Fruit fly (Drosophila melanogaster) whole organism, embryonic: ENCODE measurements around the gene sif.
A peak's percentile ranks its signal among the peaks of the same experiment; 100 is the strongest.

Experiments
- Ada2b ChIP-seq: fragments of 200-800 bp; sonication (Bioruptor generic); IDR thresholded peaks from 2 replicates; pipeline ENCODE4 v1.3.6; 2022; ENCODE audit warnings: missing biosample characterization, missing genetic modification characterization
- Antp ChIP-seq: fragments of 200-800 bp; sonication (Bioruptor generic); optimal IDR thresholded peaks from 3 replicates; lab custom pipeline; 2016; ENCODE audit warnings: missing biosample characterization, missing genetic modification characterization
- Blimp-1 ChIP-seq: fragments of 200-800 bp; sonication (Bioruptor generic); optimal IDR thresholded peaks from 3 replicates; lab custom pipeline; 2018; ENCODE audit warnings: missing biosample characterization, missing genetic modification characterization, mild to moderate bottlenecking, moderate library complexity, missing genetic modification reagents
- CG10979 ChIP-seq: fragments of 200-800 bp; sonication (Bioruptor generic); optimal IDR thresholded peaks from 2 replicates; lab custom pipeline; 2018; ENCODE audit warnings: missing biosample characterization, mild to moderate bottlenecking, missing genetic modification characterization, moderate library complexity
- CG11696 ChIP-seq: fragments of 200-800 bp; sonication (Bioruptor generic); IDR thresholded peaks from 2 replicates; pipeline ENCODE4 v1.3.6; 2022; ENCODE audit warnings: missing biosample characterization, missing genetic modification characterization
- CG12391 ChIP-seq: fragments of 200-800 bp; sonication (Bioruptor generic); optimal IDR thresholded peaks from 3 replicates; lab custom pipeline; 2018; ENCODE audit warnings: missing biosample characterization, mild to moderate bottlenecking, missing genetic modification characterization, moderate library complexity
- CG15269 ChIP-seq: fragments of 200-800 bp; sonication (Bioruptor generic); optimal IDR thresholded peaks from 2 replicates; lab custom pipeline; 2018; ENCODE audit warnings: missing biosample characterization, mild to moderate bottlenecking, missing genetic modification characterization, moderate library complexity
- CG15601 ChIP-seq: fragments of 200-800 bp; sonication (Bioruptor generic); optimal IDR thresholded peaks from 3 replicates; lab custom pipeline; 2019; ENCODE audit warnings: missing biosample characterization, mild to moderate bottlenecking, missing genetic modification characterization, moderate library complexity
- CG1602 ChIP-seq: fragments of 200-800 bp; sonication (Bioruptor generic); optimal IDR thresholded peaks from 3 replicates; lab custom pipeline; 2016; ENCODE audit warnings: missing biosample characterization, missing genetic modification characterization
- CG17829 ChIP-seq: fragments of 200-800 bp; optimal IDR thresholded peaks from 2 replicates; lab custom pipeline; 2019; ENCODE audit warnings: missing biosample characterization, mild to moderate bottlenecking, missing genetic modification characterization, moderate library complexity
- CG18262 ChIP-seq: fragments of 200-800 bp; optimal IDR thresholded peaks from 3 replicates; lab custom pipeline; 2019; ENCODE audit warnings: missing biosample characterization, mild to moderate bottlenecking, missing genetic modification characterization, moderate library complexity
- CG2116 ChIP-seq: fragments of 200-800 bp; sonication (Bioruptor generic); optimal IDR thresholded peaks from 3 replicates; lab custom pipeline; 2018; ENCODE audit warnings: missing biosample characterization, mild to moderate bottlenecking, missing genetic modification characterization
- CG2889 ChIP-seq: fragments of 200-800 bp; sonication (Bioruptor generic); IDR thresholded peaks from 3 replicates; pipeline ENCODE4 v1.3.6; 2022; ENCODE audit warnings: missing biosample characterization, missing genetic modification characterization
- CG30403 ChIP-seq: fragments of 200-800 bp; sonication (Bioruptor generic); optimal IDR thresholded peaks from 3 replicates; lab custom pipeline; 2016; ENCODE audit warnings: missing biosample characterization, missing genetic modification characterization
- CG31441 ChIP-seq: fragments of 200-800 bp; sonication (Bioruptor generic); IDR thresholded peaks from 2 replicates; pipeline ENCODE4 v1.3.6; 2022; ENCODE audit warnings: missing biosample characterization, missing genetic modification characterization
- CG33557 ChIP-seq: fragments of 200-800 bp; sonication (Bioruptor generic); optimal IDR thresholded peaks from 2 replicates; lab custom pipeline; 2019; ENCODE audit warnings: missing biosample characterization, mild to moderate bottlenecking, missing genetic modification characterization, moderate library complexity
- CG34422 ChIP-seq: fragments of 200-800 bp; sonication (Bioruptor generic); IDR thresholded peaks from 3 replicates; pipeline ENCODE4 v1.3.6; 2022; ENCODE audit warnings: missing biosample characterization, missing genetic modification characterization
- CG7372 ChIP-seq: fragments of 200-800 bp; sonication (Bioruptor generic); IDR thresholded peaks from 2 replicates; pipeline ENCODE4 v1.3.6; 2022; ENCODE audit warnings: missing biosample characterization, missing genetic modification characterization
- CG7839 ChIP-seq: fragments of 200-800 bp; sonication (Bioruptor generic); optimal IDR thresholded peaks from 3 replicates; lab custom pipeline; 2018; ENCODE audit warnings: missing biosample characterization, mild to moderate bottlenecking, missing genetic modification characterization, moderate library complexity
- CG8388 ChIP-seq: fragments of 200-800 bp; sonication (Bioruptor generic); optimal IDR thresholded peaks from 2 replicates; lab custom pipeline; 2019; ENCODE audit warnings: missing biosample characterization, mild to moderate bottlenecking, missing genetic modification characterization, moderate library complexity
- CG9876 ChIP-seq: fragments of 200-800 bp; sonication (Bioruptor generic); optimal IDR thresholded peaks from 2 replicates; lab custom pipeline; 2016; ENCODE audit warnings: missing biosample characterization, missing genetic modification characterization
- Doc3 ChIP-seq: fragments of 200-800 bp; sonication (Bioruptor generic); IDR thresholded peaks from 3 replicates; pipeline ENCODE4 v1.3.6; 2022; ENCODE audit warnings: missing biosample characterization, missing genetic modification characterization; ENCODE audit not compliant: partially characterized antibody
- Dp ChIP-seq: fragments of 200-800 bp; sonication (Bioruptor generic); optimal IDR thresholded peaks from 2 replicates; lab custom pipeline; 2018; ENCODE audit warnings: missing biosample characterization, mild to moderate bottlenecking, missing genetic modification characterization, moderate library complexity
- Ets65A ChIP-seq: fragments of 200-800 bp; sonication (Bioruptor generic); peaks from one replicate; lab custom pipeline; 2016; ENCODE audit warnings: missing biosample characterization, missing genetic modification characterization
- NC2β ChIP-seq: fragments of 200-800 bp; sonication (Bioruptor generic); optimal IDR thresholded peaks from 2 replicates; lab custom pipeline; 2016; ENCODE audit warnings: missing biosample characterization, missing genetic modification characterization
- Sry-β ChIP-seq: fragments of 200-800 bp; sonication (Bioruptor generic); optimal IDR thresholded peaks from 2 replicates; lab custom pipeline; 2018; ENCODE audit warnings: missing biosample characterization, mild to moderate bottlenecking, missing genetic modification characterization, moderate library complexity
- Ssrp ChIP-seq: fragments of 200-800 bp; sonication (Bioruptor generic); optimal IDR thresholded peaks from 2 replicates; lab custom pipeline; 2018; ENCODE audit warnings: missing biosample characterization, mild to moderate bottlenecking, missing genetic modification characterization, moderate library complexity
- Trl ChIP-seq, 3 experiments: fragments of >200 bp in 2 of 3; fragments of 200-800 bp in 1 of 3; sonication (Bioruptor generic) in 1 of 3; optimal IDR thresholded peaks; 2 replicates in 1 of 3; 3 replicates in 2 of 3; lab custom pipeline; 2016 to 2017; ENCODE audit warnings: missing biosample characterization in 1 of 3, missing genetic modification characterization in 1 of 3
- Xbp1 ChIP-seq: fragments of 200-800 bp; sonication (Bioruptor generic); optimal IDR thresholded peaks from 3 replicates; lab custom pipeline; 2016; ENCODE audit warnings: missing biosample characterization, mild to moderate bottlenecking, missing genetic modification characterization
- Xrp1 ChIP-seq: fragments of 200-800 bp; sonication (Bioruptor generic); IDR thresholded peaks from 2 replicates; pipeline ENCODE4 v1.3.6; 2022; ENCODE audit warnings: missing biosample characterization, missing genetic modification characterization
- ap ChIP-seq: fragments of 200-800 bp; sonication (Bioruptor generic); IDR thresholded peaks from 2 replicates; pipeline ENCODE4 v1.3.6; 2022; ENCODE audit warnings: missing biosample characterization, missing genetic modification characterization
- bsh ChIP-seq, 2 experiments: fragments of 200-800 bp; sonication (Bioruptor generic); optimal IDR thresholded peaks; 2 replicates each; lab custom pipeline; 2017 to 2018; ENCODE audit warnings: mild to moderate bottlenecking in 2 of 2, missing biosample characterization in 2 of 2, missing genetic modification characterization in 2 of 2, moderate library complexity in 1 of 2
- ewg ChIP-seq: fragments of 200-800 bp; sonication (Bioruptor generic); optimal IDR thresholded peaks from 3 replicates; lab custom pipeline; 2017; ENCODE audit warnings: mild to moderate bottlenecking, missing biosample characterization, missing genetic modification reagents, missing genetic modification characterization
- fd3F ChIP-seq: fragments of 200-800 bp; sonication (Bioruptor generic); optimal IDR thresholded peaks from 2 replicates; lab custom pipeline; 2018; ENCODE audit warnings: missing biosample characterization, mild to moderate bottlenecking, missing genetic modification characterization, moderate library complexity
- fd96Cb ChIP-seq: fragments of 200-800 bp; sonication (Bioruptor generic); optimal IDR thresholded peaks from 2 replicates; lab custom pipeline; 2018; ENCODE audit warnings: missing biosample characterization, mild to moderate bottlenecking, missing genetic modification characterization, moderate library complexity
- grau ChIP-seq: fragments of 200-800 bp; optimal IDR thresholded peaks from 3 replicates; lab custom pipeline; 2019; ENCODE audit warnings: missing biosample characterization, mild to moderate bottlenecking, missing genetic modification characterization, moderate library complexity
- kni ChIP-seq: fragments of 200-800 bp; sonication (Bioruptor generic); optimal IDR thresholded peaks from 3 replicates; lab custom pipeline; 2017; ENCODE audit warnings: mild to moderate bottlenecking, missing biosample characterization, missing genetic modification reagents, missing genetic modification characterization
- lov ChIP-seq, 2 experiments: fragments of 200-800 bp in 1 of 2; fragments of >200 bp in 1 of 2; sonication (Bioruptor generic) in 1 of 2; IDR thresholded peaks in 1 of 2; optimal IDR thresholded peaks in 1 of 2; 2 replicates in 1 of 2; 3 replicates in 1 of 2; pipeline versions ENCODE4 v1.3.6 to Lab custom; 2017 to 2022; ENCODE audit warnings: missing biosample characterization in 1 of 2, missing genetic modification characterization in 1 of 2
- mirr ChIP-seq: fragments of 200-800 bp; sonication (Bioruptor generic); optimal IDR thresholded peaks from 3 replicates; lab custom pipeline; 2018; ENCODE audit warnings: missing biosample characterization, mild to moderate bottlenecking, missing genetic modification characterization
- pho ChIP-seq: fragments of 200-800 bp; sonication (Bioruptor generic); optimal IDR thresholded peaks from 2 replicates; lab custom pipeline; 2016; ENCODE audit warnings: missing biosample characterization, missing genetic modification characterization
- prd ChIP-seq, 3 experiments: fragments of >200 bp in 2 of 3; fragments of 200-800 bp in 1 of 3; sonication (Bioruptor generic) in 1 of 3; optimal IDR thresholded peaks in 2 of 3; IDR thresholded peaks in 1 of 3; 2 replicates in 2 of 3; 3 replicates in 1 of 3; pipeline versions ENCODE4 v1.3.6 to Lab custom; 2017 to 2022; ENCODE audit warnings: missing biosample characterization in 1 of 3, missing genetic modification characterization in 1 of 3
- row ChIP-seq: fragments of 200-800 bp; sonication (Bioruptor generic); IDR thresholded peaks from 3 replicates; pipeline ENCODE4 v1.3.6; 2022; ENCODE audit warnings: missing biosample characterization, missing genetic modification characterization
- sens ChIP-seq: fragments of 200-800 bp; sonication (Bioruptor generic); peaks from one replicate; lab custom pipeline; 2016; ENCODE audit warnings: missing biosample characterization, missing genetic modification characterization
- sisA ChIP-seq: fragments of 200-800 bp; sonication (Bioruptor generic); IDR thresholded peaks from 2 replicates; pipeline ENCODE4 v1.3.6; 2022; ENCODE audit warnings: missing biosample characterization, missing genetic modification characterization
- so ChIP-seq: fragments of 200-800 bp; sonication (Bioruptor generic); IDR thresholded peaks from 3 replicates; pipeline ENCODE4 v1.3.6; 2022; ENCODE audit warnings: missing biosample characterization, missing genetic modification characterization
- vnd ChIP-seq: fragments of 200-800 bp; sonication (Bioruptor generic); IDR thresholded peaks from 3 replicates; pipeline ENCODE4 v1.3.6; 2022; ENCODE audit warnings: missing biosample characterization, missing genetic modification characterization; ENCODE audit not compliant: partially characterized antibody

sif gene

dm6 chr3L:5608786-5609370 lies 48.8 kb upstream of the sif start:
- TF ChIP-seq fd3F (no peak), kni (GFP tag; lab: Kevin White, UChicago) (peak; percentile 44), CG15269 (no peak), Ets65A (GFP tag; lab: Kevin White, UChicago) (peak; percentile 82), Trl (optimal IDR thresholded peaks at IDR 0.05; lab: Kevin White, UChicago) (peak in 1 of 2 experiments; percentile 27), Trl (GFP tag; optimal IDR thresholded peaks at IDR 0.05; lab: Kevin White, UChicago) (no peak), CG7372 (peak; percentile 76), lov (optimal IDR thresholded peaks at IDR 0.05; lab: Kevin White, UChicago) (no peak), lov (GFP tag; IDR thresholded peaks at IDR 0.05; lab: Robert Waterston, UW) (0 out of 3 replicates have a peak, but pooled peaks have one; percentile 29), ap (GFP tag; lab: Robert Waterston, UW) (no peak), CG1602 (GFP tag; lab: Kevin White, UChicago) (no peak), CG33557 (GFP tag; lab: Kevin White, UChicago) (peak; percentile 4), Blimp-1 (GFP tag; lab: Kevin White, UChicago) (peak; percentile 99), ewg (GFP tag; lab: Kevin White, UChicago) (no peak)
- TF ChIP-seq, all 482 proteins: peak for 7

dm6 chr3L:5609493-5609892 lies 48.2 kb upstream of the sif start:
- TF ChIP-seq so (GFP tag; lab: Robert Waterston, UW): peak; percentile 44; the same call in 1 of the 3 replicates
- TF ChIP-seq vnd (GFP tag; lab: Robert Waterston, UW): no peak
- peak; percentile 46 for TF ChIP-seq CG7839 (tag; lab: Kevin White, UChicago)
- TF ChIP-seq bsh (GFP tag; optimal IDR thresholded peaks at IDR 0.05; lab: Kevin White, UChicago): peak in 1 of 2 experiments; percentile 61
- TF ChIP-seq Antp: no peak
- TF ChIP-seq fd96Cb (tag; lab: Kevin White, UChicago): peak; percentile 6
- TF ChIP-seq grau (tag; lab: Kevin White, UChicago): peak; percentile 20
- peak; percentile 58; the same call in 1 of the 2 replicates for TF ChIP-seq Xrp1 (GFP tag; lab: Robert Waterston, UW)
- peak; percentile 37 for TF ChIP-seq Ssrp (tag; lab: Kevin White, UChicago)
- 0 out of 3 replicates have a peak, but pooled peaks have one; percentile 15 for TF ChIP-seq CG2889 (GFP tag; lab: Robert Waterston, UW)
- no peak for TF ChIP-seq NC2β (GFP tag; lab: Kevin White, UChicago)
- no peak for TF ChIP-seq CG11696
- TF ChIP-seq mirr (GFP tag; lab: Kevin White, UChicago): no peak
- peak; percentile 22; the same call in 1 of the 2 replicates for TF ChIP-seq sisA (GFP tag; lab: Robert Waterston, UW)
- TF ChIP-seq pho (GFP tag; lab: Kevin White, UChicago): no peak
- TF ChIP-seq CG18262 (tag; lab: Kevin White, UChicago): peak; percentile 24
- peak; percentile 43 for TF ChIP-seq CG10979 (tag; lab: Kevin White, UChicago)
- peak; percentile 14 for TF ChIP-seq CG8388 (GFP tag; lab: Kevin White, UChicago)
- TF ChIP-seq Ada2b: 0 out of 2 replicates have a peak, but pooled peaks have one; percentile 44
- no peak for TF ChIP-seq Dp (GFP tag; lab: Kevin White, UChicago)
- TF ChIP-seq CG15601 (tag; lab: Kevin White, UChicago): no peak
- 0 out of 3 replicates have a peak, but pooled peaks have one; percentile 22 for TF ChIP-seq CG34422 (GFP tag; lab: Robert Waterston, UW)
- no peak for TF ChIP-seq Doc3 (GFP tag; lab: Robert Waterston, UW)
- peak; percentile 49 for TF ChIP-seq sens (GFP tag; lab: Kevin White, UChicago)
- TF ChIP-seq CG2116 (GFP tag; lab: Kevin White, UChicago): no peak
- peak; percentile 9 for TF ChIP-seq CG30403 (GFP tag; lab: Kevin White, UChicago)
- TF ChIP-seq CG31441 (GFP tag; lab: Robert Waterston, UW): peak; percentile 46; the same call in 1 of the 2 replicates
- peak; percentile 30 for TF ChIP-seq CG17829 (tag; lab: Kevin White, UChicago)
- TF ChIP-seq prd (optimal IDR thresholded peaks at IDR 0.05; lab: Kevin White, UChicago): no peak
- peak; percentile 19; the same call in 1 of the 3 replicates for TF ChIP-seq prd (GFP tag; IDR thresholded peaks at IDR 0.05; lab: Robert Waterston, UW)
- TF ChIP-seq row (GFP tag; lab: Robert Waterston, UW): 0 out of 3 replicates have a peak, but pooled peaks have one; percentile 9
- TF ChIP-seq Xbp1: peak; percentile 29
- TF ChIP-seq CG12391 (tag; lab: Kevin White, UChicago): peak; percentile 34
- no peak for TF ChIP-seq CG9876
- TF ChIP-seq Sry-β (GFP tag; lab: Kevin White, UChicago): no peak
